Fruit fly (Drosophila melanogaster) whole organism, embryonic: ENCODE results near the gene CG13671.

Source experiments
- Aef1 ChIP-seq: fragments of 200-800 bp; sonication (Bioruptor generic); IDR thresholded peaks from 3 replicates; pipeline ENCODE4 v1.3.6; 2022; ENCODE audit warnings: missing biosample characterization, missing genetic modification characterization
- Asciz ChIP-seq: fragments of 200-800 bp; sonication (Bioruptor generic); optimal IDR thresholded peaks from 2 replicates; lab custom pipeline; 2017; ENCODE audit warnings: missing biosample characterization, mild to moderate bottlenecking, missing genetic modification characterization, missing genetic modification reagents
- Bgb ChIP-seq: fragments of 200-800 bp; sonication (Bioruptor generic); IDR thresholded peaks from 2 replicates; pipeline ENCODE4 v1.3.6; 2022; ENCODE audit warnings: missing biosample characterization, missing genetic modification characterization; ENCODE audit not compliant: partially characterized antibody
- CG1024 ChIP-seq: fragments of 200-800 bp; sonication (Bioruptor generic); IDR thresholded peaks from 2 replicates; pipeline ENCODE4 v1.3.6; 2022; ENCODE audit warnings: missing biosample characterization, missing genetic modification characterization
- CG11398 ChIP-seq: fragments of 200-800 bp; sonication (Bioruptor generic); optimal IDR thresholded peaks from 2 replicates; lab custom pipeline; 2016; ENCODE audit warnings: missing biosample characterization, missing genetic modification characterization
- CG11560 ChIP-seq: fragments of 200-800 bp; sonication (Bioruptor generic); IDR thresholded peaks from 3 replicates; pipeline ENCODE4 v1.3.6; 2022; ENCODE audit warnings: missing biosample characterization, missing genetic modification characterization
- CG11695 ChIP-seq: fragments of 200-800 bp; sonication (Bioruptor generic); IDR thresholded peaks from 3 replicates; pipeline ENCODE4 v1.3.6; 2022; ENCODE audit warnings: missing biosample characterization, missing genetic modification characterization
- CG12942 ChIP-seq: fragments of 200-800 bp; sonication (Bioruptor generic); optimal IDR thresholded peaks from 3 replicates; lab custom pipeline; 2016; ENCODE audit warnings: missing biosample characterization, missing genetic modification characterization
- CG14014 ChIP-seq: fragments of 200-800 bp; sonication (Bioruptor generic); IDR thresholded peaks from 2 replicates; pipeline ENCODE4 v1.3.6; 2022; ENCODE audit warnings: missing biosample characterization, missing genetic modification characterization
- CG15514 ChIP-seq: fragments of 200-800 bp; sonication (Bioruptor generic); optimal IDR thresholded peaks from 3 replicates; lab custom pipeline; 2017; ENCODE audit warnings: missing biosample characterization, missing genetic modification characterization, mild to moderate bottlenecking, moderate library complexity, missing genetic modification reagents
- CG18011 ChIP-seq: fragments of 200-800 bp; sonication (Bioruptor generic); optimal IDR thresholded peaks from 2 replicates; lab custom pipeline; 2017; ENCODE audit warnings: missing biosample characterization, missing genetic modification characterization, mild to moderate bottlenecking, moderate library complexity, missing genotype
- CG30020 ChIP-seq: fragments of 200-800 bp; optimal IDR thresholded peaks from 2 replicates; lab custom pipeline; 2019; ENCODE audit warnings: missing biosample characterization, mild to moderate bottlenecking, missing genetic modification characterization, moderate library complexity
- CG3281 ChIP-seq: fragments of 200-800 bp; sonication (Bioruptor generic); optimal IDR thresholded peaks from 3 replicates; lab custom pipeline; 2017; ENCODE audit warnings: missing biosample characterization, mild to moderate bottlenecking, missing genetic modification characterization
- CG33213 ChIP-seq: fragments of 200-800 bp; sonication (Bioruptor generic); optimal IDR thresholded peaks from 3 replicates; lab custom pipeline; 2016; ENCODE audit warnings: missing biosample characterization, missing genetic modification characterization
- CG43689 ChIP-seq: fragments of 200-800 bp; sonication (Bioruptor generic); IDR thresholded peaks from 2 replicates; pipeline ENCODE4 v1.3.6; 2022; ENCODE audit warnings: missing biosample characterization, missing genetic modification characterization
- CG7745 ChIP-seq: fragments of 200-800 bp; sonication (Bioruptor generic); optimal IDR thresholded peaks from 2 replicates; lab custom pipeline; 2018; ENCODE audit warnings: missing biosample characterization, mild to moderate bottlenecking, missing genetic modification characterization, moderate library complexity
- CG8290 ChIP-seq, 3 experiments: fragments of 200-800 bp; sonication (Bioruptor generic); optimal IDR thresholded peaks; 2 replicates each; lab custom pipeline; 2016 to 2019; ENCODE audit warnings: missing biosample characterization in 3 of 3, missing genetic modification characterization in 3 of 3, mild to moderate bottlenecking in 2 of 3, moderate library complexity in 1 of 3
- CTCF ChIP-seq: fragments of 200-800 bp; sonication (Bioruptor generic); optimal IDR thresholded peaks from 2 replicates; lab custom pipeline; 2017; ENCODE audit warnings: missing biosample characterization, mild to moderate bottlenecking, missing genetic modification characterization, moderate library complexity
- E2f1 ChIP-seq: fragments of 200-800 bp; sonication (Bioruptor generic); IDR thresholded peaks from 2 replicates; pipeline ENCODE4 v1.3.6; 2022; ENCODE audit warnings: missing biosample characterization, missing genetic modification characterization
- E2f2 ChIP-seq: fragments of 200-800 bp; sonication (Bioruptor generic); IDR thresholded peaks from 2 replicates; pipeline ENCODE4 v1.3.6; 2022; ENCODE audit warnings: missing biosample characterization, missing genetic modification characterization
- Fer3 ChIP-seq: fragments of 200-800 bp; sonication (Bioruptor generic); optimal IDR thresholded peaks from 2 replicates; lab custom pipeline; 2018; ENCODE audit warnings: missing biosample characterization, mild to moderate bottlenecking, missing genetic modification characterization, moderate library complexity
- Lpt ChIP-seq: fragments of >200 bp; optimal IDR thresholded peaks from 2 replicates; lab custom pipeline; 2018; ENCODE audit warnings: missing biosample characterization, missing genetic modification characterization
- Pdp1 ChIP-seq, 2 experiments: fragments of 200-800 bp; sonication (Bioruptor generic); optimal IDR thresholded peaks; 3 replicates each; lab custom pipeline; 2016; ENCODE audit warnings: missing biosample characterization in 2 of 2, missing genetic modification characterization in 2 of 2, mild to moderate bottlenecking in 1 of 2, moderate library complexity in 1 of 2
- Six4 ChIP-seq: fragments of 200-800 bp; sonication (Bioruptor generic); optimal IDR thresholded peaks from 2 replicates; lab custom pipeline; 2016; ENCODE audit warnings: missing biosample characterization, missing genetic modification characterization
- Taf1 ChIP-seq: fragments of 200-800 bp; sonication (Bioruptor generic); IDR thresholded peaks from 2 replicates; pipeline ENCODE4 v1.3.6; 2022; ENCODE audit warnings: missing biosample characterization, missing genetic modification characterization
- cad ChIP-seq: fragments of >200 bp; optimal IDR thresholded peaks from 2 replicates; lab custom pipeline; 2017; ENCODE audit warnings: missing biosample characterization, missing genetic modification characterization
- da ChIP-seq: fragments of 200-800 bp; sonication (Bioruptor generic); optimal IDR thresholded peaks from 2 replicates; lab custom pipeline; 2016; ENCODE audit warnings: missing biosample characterization, missing genetic modification characterization
- ftz-f1 ChIP-seq: fragments of 200-800 bp; sonication (Bioruptor generic); optimal IDR thresholded peaks from 2 replicates; lab custom pipeline; 2016; ENCODE audit warnings: missing biosample characterization, missing genetic modification characterization
- gcm ChIP-seq: fragments of 200-800 bp; sonication (Bioruptor generic); optimal IDR thresholded peaks from 2 replicates; lab custom pipeline; 2019; ENCODE audit warnings: missing biosample characterization, mild to moderate bottlenecking, missing genetic modification characterization, moderate library complexity
- grn ChIP-seq: fragments of 200-800 bp; sonication (Bioruptor generic); optimal IDR thresholded peaks from 3 replicates; lab custom pipeline; 2017; ENCODE audit warnings: missing biosample characterization, missing genetic modification characterization
- h ChIP-seq: fragments of >200 bp; optimal IDR thresholded peaks from 2 replicates; lab custom pipeline; 2017
- her ChIP-seq: fragments of 200-800 bp; sonication (Bioruptor generic); optimal IDR thresholded peaks from 2 replicates; lab custom pipeline; 2016; ENCODE audit warnings: missing biosample characterization, missing genetic modification characterization
- inv ChIP-seq: fragments of 200-800 bp; sonication (Bioruptor generic); IDR thresholded peaks from 2 replicates; pipeline ENCODE4 v1.3.6; 2022; ENCODE audit warnings: missing biosample characterization, missing genetic modification characterization; ENCODE audit not compliant: partially characterized antibody
- kay ChIP-seq: fragments of 200-800 bp; sonication (Bioruptor generic); optimal IDR thresholded peaks from 2 replicates; lab custom pipeline; 2016; ENCODE audit warnings: missing biosample characterization, missing genetic modification characterization
- nerfin-1 ChIP-seq: fragments of 200-800 bp; sonication (Bioruptor generic); optimal IDR thresholded peaks from 3 replicates; lab custom pipeline; 2019; ENCODE audit warnings: missing biosample characterization, mild to moderate bottlenecking, missing genetic modification characterization, moderate library complexity
- oc ChIP-seq: fragments of 200-800 bp; sonication (Bioruptor generic); optimal IDR thresholded peaks from 2 replicates; lab custom pipeline; 2018; ENCODE audit warnings: missing biosample characterization, mild to moderate bottlenecking, missing genetic modification characterization, moderate library complexity
- onecut ChIP-seq: fragments of 200-800 bp; sonication (Bioruptor generic); IDR thresholded peaks from 2 replicates; pipeline ENCODE4 v1.3.6; 2022; ENCODE audit warnings: missing biosample characterization, missing genetic modification characterization
- p53 ChIP-seq: fragments of 200-800 bp; sonication (Bioruptor generic); optimal IDR thresholded peaks from 2 replicates; lab custom pipeline; 2016; ENCODE audit warnings: missing biosample characterization, missing genetic modification characterization
- rib ChIP-seq: fragments of 200-800 bp; sonication (Bioruptor generic); IDR thresholded peaks from 2 replicates; pipeline ENCODE4 v1.3.6; 2022; ENCODE audit warnings: missing biosample characterization, missing genetic modification characterization
- run ChIP-seq: fragments of 200-800 bp; sonication (Bioruptor generic); optimal IDR thresholded peaks from 3 replicates; lab custom pipeline; 2018; ENCODE audit warnings: missing biosample characterization, mild to moderate bottlenecking, missing genetic modification characterization
- sc ChIP-seq, 3 experiments: fragments of >200 bp in 2 of 3; fragments of 200-800 bp in 1 of 3; sonication (Bioruptor generic) in 1 of 3; optimal IDR thresholded peaks; 2 replicates in 2 of 3; 3 replicates in 1 of 3; lab custom pipeline; 2017; ENCODE audit warnings: mild to moderate bottlenecking in 1 of 3, missing biosample characterization in 1 of 3, missing genetic modification characterization in 1 of 3, missing genetic modification reagents in 1 of 3
- sisA ChIP-seq: fragments of 200-800 bp; sonication (Bioruptor generic); IDR thresholded peaks from 2 replicates; pipeline ENCODE4 v1.3.6; 2022; ENCODE audit warnings: missing biosample characterization, missing genetic modification characterization
- sr ChIP-seq: fragments of 200-800 bp; sonication (Bioruptor generic); IDR thresholded peaks from 3 replicates; pipeline ENCODE4 v1.3.6; 2022; ENCODE audit warnings: missing biosample characterization, missing genetic modification characterization
- tgo ChIP-seq: fragments of 200-800 bp; sonication (Bioruptor generic); IDR thresholded peaks from 3 replicates; pipeline ENCODE4 v1.3.6; 2022; ENCODE audit warnings: missing biosample characterization, missing genetic modification characterization
- unc-4 ChIP-seq: fragments of 200-800 bp; sonication (Bioruptor generic); IDR thresholded peaks from 2 replicates; pipeline ENCODE4 v1.3.6; 2022; ENCODE audit warnings: missing biosample characterization, missing genetic modification characterization; ENCODE audit not compliant: partially characterized antibody
- vnd ChIP-seq: fragments of 200-800 bp; sonication (Bioruptor generic); IDR thresholded peaks from 3 replicates; pipeline ENCODE4 v1.3.6; 2022; ENCODE audit warnings: missing biosample characterization, missing genetic modification characterization; ENCODE audit not compliant: partially characterized antibody
- vvl ChIP-seq: fragments of 200-800 bp; sonication (Bioruptor generic); IDR thresholded peaks from 2 replicates; pipeline ENCODE4 v1.3.6; 2022; ENCODE audit warnings: missing biosample characterization, missing genetic modification characterization
- wor ChIP-seq: fragments of 200-800 bp; sonication (Bioruptor generic); IDR thresholded peaks from 2 replicates; pipeline ENCODE4 v1.3.6; 2022; ENCODE audit warnings: missing biosample characterization, missing genetic modification characterization
- zfh2 ChIP-seq: fragments of 200-800 bp; sonication (Bioruptor generic); optimal IDR thresholded peaks from 2 replicates; lab custom pipeline; 2016; ENCODE audit warnings: missing biosample characterization, missing genetic modification characterization

Gene CG13671

DNA sequence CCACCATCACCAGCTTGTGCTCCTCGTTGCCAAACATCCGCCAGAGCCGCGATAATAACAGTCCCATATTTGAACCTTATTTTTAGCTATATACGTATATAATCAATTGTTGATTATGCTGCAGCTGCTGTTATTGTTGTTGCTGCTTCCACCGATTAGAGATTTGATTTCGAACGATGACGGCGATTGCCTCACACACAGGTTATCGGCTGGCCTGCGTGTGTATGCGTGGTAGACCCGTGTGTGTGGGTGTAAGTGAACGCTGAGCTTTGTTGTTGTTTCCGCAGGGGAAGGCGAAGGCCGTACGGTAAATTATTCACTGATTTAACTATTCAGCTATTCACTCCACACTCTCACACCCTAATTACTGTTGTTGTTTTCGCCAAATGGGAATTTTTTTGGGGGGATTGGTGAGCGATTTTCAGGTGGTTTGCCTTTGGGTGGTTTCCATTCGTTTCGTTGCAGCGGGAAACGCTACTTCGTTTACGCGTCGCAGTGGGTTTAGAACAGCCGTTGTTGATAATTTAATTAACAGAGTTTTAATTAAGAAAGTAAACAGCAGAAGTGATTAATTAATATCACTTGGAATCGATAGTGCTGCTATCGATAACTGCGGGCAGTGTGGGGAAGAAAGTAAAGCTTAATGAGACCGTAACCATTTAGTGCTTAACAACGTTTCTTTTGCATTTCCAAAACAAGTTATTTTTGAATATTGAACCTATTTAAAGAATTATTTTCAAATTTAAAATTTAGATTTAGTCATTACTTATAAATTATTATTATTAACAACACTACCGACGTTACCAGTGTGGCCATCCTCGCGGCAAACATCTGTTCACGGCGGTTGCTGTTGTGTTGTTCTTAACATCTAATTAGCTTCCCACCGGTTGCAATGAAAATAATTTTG is at the start of gene CG13671, which contains the start of gene Arl5 (continued):
- TF ChIP-seq ftz-f1 (GFP tag; lab: Kevin White, UChicago) (peak; percentile 74), CG30020 (tag; lab: Kevin White, UChicago) (peak; percentile 45), CG1024 (GFP tag; lab: Robert Waterston, UW) (peak; percentile 40), grn (GFP tag; lab: Kevin White, UChicago) (peak; percentile 40), h (lab: Kevin White, UChicago) (no peak), CTCF (peak; percentile 1), da (GFP tag; lab: Kevin White, UChicago) (no peak), Lpt (GFP tag; lab: Kevin White, UChicago) (no peak), CG7745 (tag; lab: Kevin White, UChicago) (peak; percentile 99), unc-4 (GFP tag; lab: Robert Waterston, UW) (peak; percentile 80), CG3281 (GFP tag; lab: Kevin White, UChicago) (peak; percentile 72), Pdp1 (GFP tag; optimal IDR thresholded peaks at IDR 0.05; lab: Kevin White, UChicago) (peak; percentile 50 to 57), gcm (GFP tag; lab: Kevin White, UChicago) (peak; percentile 51), CG11398 (GFP tag; lab: Kevin White, UChicago) (no peak), CG43689 (GFP tag; lab: Robert Waterston, UW) (peak; percentile 41; the same call in 1 of the 2 replicates), vvl (GFP tag; lab: Robert Waterston, UW) (peak; percentile 91), CG18011 (GFP tag; lab: Kevin White, UChicago) (peak; percentile 72), kay (GFP tag; lab: Kevin White, UChicago) (peak; percentile 74), CG33213 (GFP tag; lab: Kevin White, UChicago) (peak; percentile 74), E2f1 (GFP tag; lab: Robert Waterston, UW) (peak; percentile 71), vnd (GFP tag; lab: Robert Waterston, UW) (peak; percentile 78), Asciz (peak; percentile 61), CG15514 (peak; percentile 76), CG11695 (GFP tag; lab: Robert Waterston, UW) (peak; percentile 75; the same call in 2 of the 3 replicates), Bgb (GFP tag; lab: Robert Waterston, UW) (peak; percentile 67), CG14014 (GFP tag; lab: Robert Waterston, UW) (peak; percentile 76), inv (GFP tag; lab: Robert Waterston, UW) (peak; percentile 63), onecut (GFP tag; lab: Robert Waterston, UW) (no peak), nerfin-1 (tag; lab: Kevin White, UChicago) (no peak), Aef1 (GFP tag; lab: Robert Waterston, UW) (peak; percentile 66), run (tag; lab: Kevin White, UChicago) (no peak), sr (GFP tag; lab: Robert Waterston, UW) (peak; percentile 83; the same call in 2 of the 3 replicates), oc (tag; lab: Kevin White, UChicago) (no peak), tgo (GFP tag; lab: Robert Waterston, UW) (peak; percentile 80), Fer3 (tag; lab: Kevin White, UChicago) (peak; percentile 73), sisA (GFP tag; lab: Robert Waterston, UW) (peak; percentile 85), p53 (no peak), E2f2 (GFP tag; lab: Robert Waterston, UW) (peak; percentile 73), zfh2 (GFP tag; lab: Kevin White, UChicago) (peak; percentile 80), sc (optimal IDR thresholded peaks at IDR 0.05; lab: Kevin White, UChicago) (no peak), sc (GFP tag; optimal IDR thresholded peaks at IDR 0.05; lab: Kevin White, UChicago) (peak; percentile 61), Six4 (peak; percentile 66), her (peak; percentile 35), cad (GFP tag; lab: Kevin White, UChicago) (no peak), rib (GFP tag; lab: Robert Waterston, UW) (peak; percentile 34; the same call in 1 of the 2 replicates), Taf1 (GFP tag; lab: Robert Waterston, UW) (peak; percentile 68), CG12942 (GFP tag; lab: Kevin White, UChicago) (peak; percentile 86), wor (GFP tag; lab: Robert Waterston, UW) (peak; percentile 44; the same call in 1 of the 2 replicates), CG8290 (GFP tag; optimal IDR thresholded peaks at IDR 0.05; lab: Kevin White, UChicago) (peak; percentile 86), CG8290 (tag; optimal IDR thresholded peaks at IDR 0.05; lab: Kevin White, UChicago) (peak in 1 of 2 experiments; percentile 28), CG11560 (tag; lab: Robert Waterston, UW) (no peak)
